Fruit fly (Drosophila melanogaster) whole organism, embryonic: Measurements from ENCODE around the gene Kdsr.

ENCODE experiments used
- CG10209 ChIP-seq: fragments of 200-800 bp; sonication (Bioruptor generic); optimal IDR thresholded peaks from 3 replicates; lab custom pipeline; 2017; ENCODE audit warnings: missing biosample characterization, mild to moderate bottlenecking, missing genetic modification characterization, missing genetic modification reagents
- CG1024 ChIP-seq: fragments of 200-800 bp; sonication (Bioruptor generic); IDR thresholded peaks from 2 replicates; pipeline ENCODE4 v1.3.6; 2022; ENCODE audit warnings: missing biosample characterization, missing genetic modification characterization
- CG10267 ChIP-seq: fragments of 200-800 bp; sonication (Bioruptor generic); optimal IDR thresholded peaks from 2 replicates; lab custom pipeline; 2018; ENCODE audit warnings: missing biosample characterization, mild to moderate bottlenecking, missing genetic modification characterization, moderate library complexity
- CG10274 ChIP-seq: fragments of 200-800 bp; sonication (Bioruptor generic); optimal IDR thresholded peaks from 3 replicates; lab custom pipeline; 2017; ENCODE audit warnings: missing biosample characterization, mild to moderate bottlenecking, missing genetic modification characterization
- CG10462 ChIP-seq: fragments of 200-800 bp; sonication (Bioruptor generic); optimal IDR thresholded peaks from 2 replicates; lab custom pipeline; 2016; ENCODE audit warnings: missing biosample characterization, missing genetic modification characterization
- CG1233 ChIP-seq: fragments of 200-800 bp; sonication (Bioruptor generic); optimal IDR thresholded peaks from 4 replicates; lab custom pipeline; 2018; ENCODE audit warnings: missing biosample characterization, mild to moderate bottlenecking, missing genetic modification characterization
- CG12391 ChIP-seq: fragments of 200-800 bp; sonication (Bioruptor generic); optimal IDR thresholded peaks from 3 replicates; lab custom pipeline; 2018; ENCODE audit warnings: missing biosample characterization, mild to moderate bottlenecking, missing genetic modification characterization, moderate library complexity
- CG12744 ChIP-seq: fragments of 200-800 bp; sonication (Bioruptor generic); optimal IDR thresholded peaks from 2 replicates; lab custom pipeline; 2016; ENCODE audit warnings: missing biosample characterization, missing genetic modification characterization
- CG15479 ChIP-seq: fragments of 200-800 bp; sonication (Bioruptor generic); optimal IDR thresholded peaks from 3 replicates; lab custom pipeline; 2019; ENCODE audit warnings: missing biosample characterization, mild to moderate bottlenecking, missing genetic modification characterization, moderate library complexity
- CG15514 ChIP-seq: fragments of 200-800 bp; sonication (Bioruptor generic); optimal IDR thresholded peaks from 3 replicates; lab custom pipeline; 2017; ENCODE audit warnings: missing biosample characterization, missing genetic modification characterization, mild to moderate bottlenecking, moderate library complexity, missing genetic modification reagents
- CG1603 ChIP-seq: fragments of 200-800 bp; sonication (Bioruptor generic); optimal IDR thresholded peaks from 2 replicates; lab custom pipeline; 2019; ENCODE audit warnings: missing biosample characterization, mild to moderate bottlenecking, missing genetic modification characterization, moderate library complexity
- CG1647 ChIP-seq: fragments of 200-800 bp; sonication (Bioruptor generic); optimal IDR thresholded peaks from 3 replicates; lab custom pipeline; 2016; ENCODE audit warnings: missing biosample characterization, missing genetic modification characterization
- CG18262 ChIP-seq: fragments of 200-800 bp; optimal IDR thresholded peaks from 3 replicates; lab custom pipeline; 2019; ENCODE audit warnings: missing biosample characterization, mild to moderate bottlenecking, missing genetic modification characterization, moderate library complexity
- CG2116 ChIP-seq: fragments of 200-800 bp; sonication (Bioruptor generic); optimal IDR thresholded peaks from 3 replicates; lab custom pipeline; 2018; ENCODE audit warnings: missing biosample characterization, mild to moderate bottlenecking, missing genetic modification characterization
- CG2889 ChIP-seq: fragments of 200-800 bp; sonication (Bioruptor generic); IDR thresholded peaks from 3 replicates; pipeline ENCODE4 v1.3.6; 2022; ENCODE audit warnings: missing biosample characterization, missing genetic modification characterization
- CG30020 ChIP-seq: fragments of 200-800 bp; optimal IDR thresholded peaks from 2 replicates; lab custom pipeline; 2019; ENCODE audit warnings: missing biosample characterization, mild to moderate bottlenecking, missing genetic modification characterization, moderate library complexity
- CG3838 ChIP-seq: fragments of 200-800 bp; sonication (Bioruptor generic); optimal IDR thresholded peaks from 3 replicates; lab custom pipeline; 2016; ENCODE audit warnings: missing biosample characterization, missing genetic modification characterization
- CG3995 ChIP-seq: fragments of 200-800 bp; sonication (Bioruptor generic); optimal IDR thresholded peaks from 3 replicates; lab custom pipeline; 2016; ENCODE audit warnings: missing biosample characterization, missing genetic modification characterization
- CG4730 ChIP-seq: fragments of 200-800 bp; sonication (Bioruptor generic); IDR thresholded peaks from 2 replicates; pipeline ENCODE4 v1.3.6; 2022; ENCODE audit warnings: missing biosample characterization, missing genetic modification characterization
- CG6272 ChIP-seq: fragments of 200-800 bp; sonication (Bioruptor generic); IDR thresholded peaks from 2 replicates; pipeline ENCODE4 v1.3.6; 2022; ENCODE audit warnings: missing biosample characterization, missing genetic modification characterization
- CG6683 ChIP-seq: fragments of 200-800 bp; sonication (Bioruptor generic); optimal IDR thresholded peaks from 2 replicates; lab custom pipeline; 2017; ENCODE audit warnings: missing biosample characterization, mild to moderate bottlenecking, missing genetic modification characterization, missing genetic modification reagents
- CG7271 ChIP-seq: fragments of 200-800 bp; sonication (Bioruptor generic); optimal IDR thresholded peaks from 2 replicates; lab custom pipeline; 2018; ENCODE audit warnings: missing biosample characterization, mild to moderate bottlenecking, missing genetic modification characterization, moderate library complexity
- CG7786 ChIP-seq: fragments of 200-800 bp; sonication (Bioruptor generic); optimal IDR thresholded peaks from 2 replicates; lab custom pipeline; 2016; ENCODE audit warnings: missing biosample characterization, missing genetic modification characterization
- CG8388 ChIP-seq: fragments of 200-800 bp; sonication (Bioruptor generic); optimal IDR thresholded peaks from 2 replicates; lab custom pipeline; 2019; ENCODE audit warnings: missing biosample characterization, mild to moderate bottlenecking, missing genetic modification characterization, moderate library complexity
- CG9876 ChIP-seq: fragments of 200-800 bp; sonication (Bioruptor generic); optimal IDR thresholded peaks from 2 replicates; lab custom pipeline; 2016; ENCODE audit warnings: missing biosample characterization, missing genetic modification characterization
- D ChIP-seq, 2 experiments: fragments of 200-800 bp in 1 of 2; fragments of >200 bp in 1 of 2; sonication (Bioruptor generic) in 1 of 2; optimal IDR thresholded peaks; 2 replicates in 1 of 2; 3 replicates in 1 of 2; lab custom pipeline; 2017; ENCODE audit warnings: mild to moderate bottlenecking in 1 of 2, missing biosample characterization in 1 of 2, missing genetic modification characterization in 1 of 2, missing genetic modification reagents in 1 of 2
- HLH54F ChIP-seq: fragments of 200-800 bp; sonication (Bioruptor generic); optimal IDR thresholded peaks from 3 replicates; lab custom pipeline; 2016; ENCODE audit warnings: missing biosample characterization, missing genetic modification characterization
- Hr3 ChIP-seq: fragments of 200-800 bp; sonication (Bioruptor generic); optimal IDR thresholded peaks from 3 replicates; lab custom pipeline; 2016; ENCODE audit warnings: missing biosample characterization, missing genetic modification characterization
- Lim3 ChIP-seq: fragments of 200-800 bp; sonication (Bioruptor generic); IDR thresholded peaks from 2 replicates; pipeline ENCODE4 v1.3.6; 2022; ENCODE audit warnings: missing biosample characterization, missing genetic modification characterization
- Nf-YB ChIP-seq: fragments of 200-800 bp; sonication (Bioruptor generic); optimal IDR thresholded peaks from 3 replicates; lab custom pipeline; 2019; ENCODE audit warnings: missing biosample characterization, mild to moderate bottlenecking, missing genetic modification characterization, moderate library complexity
- ase ChIP-seq: fragments of 200-800 bp; sonication (Bioruptor generic); IDR thresholded peaks from 3 replicates; pipeline ENCODE4 v1.3.6; 2022; ENCODE audit warnings: missing biosample characterization, missing genetic modification characterization
- ash1 ChIP-seq: fragments of 200-800 bp; sonication (Bioruptor generic); optimal IDR thresholded peaks from 2 replicates; lab custom pipeline; 2018; ENCODE audit warnings: missing biosample characterization, mild to moderate bottlenecking, missing genetic modification characterization
- caup ChIP-seq: fragments of 200-800 bp; sonication (Bioruptor generic); optimal IDR thresholded peaks from 3 replicates; lab custom pipeline; 2017; ENCODE audit warnings: missing biosample characterization, mild to moderate bottlenecking, missing genetic modification characterization, moderate library complexity; ENCODE audit not compliant: severe bottlenecking
- ci ChIP-seq: fragments of 200-800 bp; sonication (Bioruptor generic); IDR thresholded peaks from 3 replicates; pipeline ENCODE4 v1.3.6; 2022; ENCODE audit warnings: missing biosample characterization, missing genetic modification characterization
- dati ChIP-seq: fragments of 200-800 bp; sonication (Bioruptor generic); IDR thresholded peaks from 2 replicates; pipeline ENCODE4 v1.3.6; 2022; ENCODE audit warnings: missing biosample characterization, missing genetic modification characterization
- disco-r ChIP-seq: fragments of 200-800 bp; sonication (Bioruptor generic); optimal IDR thresholded peaks from 2 replicates; lab custom pipeline; 2016; ENCODE audit warnings: missing biosample characterization, missing genetic modification characterization
- dmrt11E ChIP-seq: fragments of 200-800 bp; sonication (Bioruptor generic); optimal IDR thresholded peaks from 3 replicates; lab custom pipeline; 2018; ENCODE audit warnings: missing biosample characterization, mild to moderate bottlenecking, missing genetic modification characterization, moderate library complexity
- ewg ChIP-seq: fragments of 200-800 bp; sonication (Bioruptor generic); optimal IDR thresholded peaks from 3 replicates; lab custom pipeline; 2017; ENCODE audit warnings: mild to moderate bottlenecking, missing biosample characterization, missing genetic modification reagents, missing genetic modification characterization
- gro ChIP-seq: fragments of 200-800 bp; sonication (Bioruptor generic); optimal IDR thresholded peaks from 2 replicates; lab custom pipeline; 2016; ENCODE audit warnings: missing biosample characterization, missing genetic modification characterization
- klu ChIP-seq: fragments of 200-800 bp; sonication (Bioruptor generic); IDR thresholded peaks from 2 replicates; pipeline ENCODE4 v1.3.6; 2022; ENCODE audit warnings: missing biosample characterization, missing genetic modification characterization
- lmd ChIP-seq: fragments of 200-800 bp; sonication (Bioruptor generic); IDR thresholded peaks from 2 replicates; pipeline ENCODE4 v1.3.6; 2022; ENCODE audit warnings: missing biosample characterization, missing genetic modification characterization
- pum ChIP-seq: fragments of 200-800 bp; sonication (Bioruptor generic); optimal IDR thresholded peaks from 2 replicates; lab custom pipeline; 2016; ENCODE audit warnings: missing biosample characterization, missing genetic modification characterization
- pzg ChIP-seq: fragments of 200-800 bp; sonication (Bioruptor generic); optimal IDR thresholded peaks from 3 replicates; lab custom pipeline; 2018; ENCODE audit warnings: missing biosample characterization, mild to moderate bottlenecking, missing genetic modification characterization, moderate library complexity
- ssp ChIP-seq: fragments of 200-800 bp; sonication (Bioruptor generic); IDR thresholded peaks from 2 replicates; pipeline ENCODE4 v1.3.6; 2022; ENCODE audit warnings: missing biosample characterization, missing genetic modification characterization
- tin ChIP-seq: fragments of 200-800 bp; sonication (Bioruptor generic); optimal IDR thresholded peaks from 3 replicates; lab custom pipeline; 2016; ENCODE audit warnings: missing biosample characterization, missing genetic modification characterization
- twi ChIP-seq: fragments of 200-800 bp; optimal IDR thresholded peaks from 2 replicates; lab custom pipeline; 2019; ENCODE audit warnings: missing biosample characterization, mild to moderate bottlenecking, missing genetic modification characterization, moderate library complexity
- usp ChIP-seq: fragments of >200 bp; optimal IDR thresholded peaks from 2 replicates; lab custom pipeline; 2017; ENCODE audit warnings: missing biosample characterization, missing genetic modification characterization
- vfl ChIP-seq: fragments of 200-800 bp; sonication (Bioruptor generic); optimal IDR thresholded peaks from 2 replicates; lab custom pipeline; 2016; ENCODE audit warnings: missing biosample characterization, missing genetic modification characterization
- vnd ChIP-seq: fragments of 200-800 bp; sonication (Bioruptor generic); IDR thresholded peaks from 3 replicates; pipeline ENCODE4 v1.3.6; 2022; ENCODE audit warnings: missing biosample characterization, missing genetic modification characterization; ENCODE audit not compliant: partially characterized antibody
- zfh1 ChIP-seq: fragments of 200-800 bp; sonication (Bioruptor generic); IDR thresholded peaks from 3 replicates; pipeline ENCODE4 v1.3.6; 2022; ENCODE audit warnings: missing biosample characterization, missing genetic modification characterization

Gene Kdsr

DNA sequence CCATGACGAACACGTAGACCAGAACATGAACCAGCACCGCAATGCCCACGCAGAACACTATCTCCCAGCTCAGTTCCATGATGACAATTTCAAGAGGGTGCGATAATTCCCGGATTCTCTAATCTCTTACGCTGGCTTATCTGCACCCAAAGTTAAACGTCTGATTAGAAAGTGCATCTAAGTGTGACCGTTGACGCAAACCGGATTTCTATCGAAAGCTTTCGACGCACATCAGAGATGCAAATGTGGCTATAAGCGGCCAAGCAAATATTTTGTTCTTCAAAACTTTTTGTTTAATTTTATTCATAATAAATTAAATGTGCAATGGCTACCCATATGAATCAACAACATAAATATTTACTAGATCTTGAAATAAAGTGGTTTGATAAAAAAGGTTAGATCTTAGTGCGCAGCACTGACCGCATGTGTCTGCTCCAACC lies at the start of gene Kdsr, which contains the start of gene CG11858 (continued):
- TF ChIP-seq Lim3 (no peak), pzg (GFP tag; lab: Kevin White, UChicago) (peak; percentile 61), disco-r (GFP tag; lab: Kevin White, UChicago) (peak; percentile 31), CG8388 (GFP tag; lab: Kevin White, UChicago) (peak; percentile 55), HLH54F (GFP tag; lab: Kevin White, UChicago) (peak; percentile 43), caup (GFP tag; lab: Kevin White, UChicago) (peak; percentile 58), pum (peak; percentile 45), vfl (GFP tag; lab: Kevin White, UChicago) (peak; percentile 3), ase (GFP tag; lab: Robert Waterston, UW) (peak; percentile 45; the same call in 1 of the 3 replicates), usp (GFP tag; lab: Kevin White, UChicago) (no peak), CG3838 (peak; percentile 42), Nf-YB (GFP tag; lab: Kevin White, UChicago) (peak; percentile 5), CG10462 (GFP tag; lab: Kevin White, UChicago) (peak; percentile 19), CG2116 (GFP tag; lab: Kevin White, UChicago) (peak; percentile 63), lmd (GFP tag; lab: Robert Waterston, UW) (peak; percentile 64), CG15514 (GFP tag; lab: Kevin White, UChicago) (peak; percentile 69), CG1233 (GFP tag; lab: Kevin White, UChicago) (peak; percentile 25), CG10209 (GFP tag; lab: Kevin White, UChicago) (peak; percentile 38), klu (peak; percentile 38; the same call in 1 of the 2 replicates), CG10274 (GFP tag; lab: Kevin White, UChicago) (no peak), CG3995 (GFP tag; lab: Kevin White, UChicago) (peak; percentile 4), CG18262 (tag; lab: Kevin White, UChicago) (peak; percentile 62), dati (GFP tag; lab: Robert Waterston, UW) (no peak), ssp (GFP tag; lab: Robert Waterston, UW) (peak; percentile 72), CG2889 (GFP tag; lab: Robert Waterston, UW) (peak; percentile 72), D (optimal IDR thresholded peaks at IDR 0.05; lab: Kevin White, UChicago) (no peak), D (GFP tag; optimal IDR thresholded peaks at IDR 0.05; lab: Kevin White, UChicago) (no peak), Hr3 (GFP tag; lab: Kevin White, UChicago) (peak; percentile 63), dmrt11E (tag; lab: Kevin White, UChicago) (peak; percentile 52), zfh1 (GFP tag; lab: Robert Waterston, UW) (peak; percentile 77), CG12391 (tag; lab: Kevin White, UChicago) (peak; percentile 79), CG7271 (no peak), ci (GFP tag; lab: Robert Waterston, UW) (peak; percentile 47), CG1024 (GFP tag; lab: Robert Waterston, UW) (no peak), CG30020 (tag; lab: Kevin White, UChicago) (peak; percentile 46), CG15479 (GFP tag; lab: Kevin White, UChicago) (no peak), CG10267 (tag; lab: Kevin White, UChicago) (peak; percentile 63), CG7786 (GFP tag; lab: Kevin White, UChicago) (peak; percentile 52), ewg (GFP tag; lab: Kevin White, UChicago) (no peak), gro (GFP tag; lab: Kevin White, UChicago) (peak; percentile 58), CG6272 (GFP tag; lab: Robert Waterston, UW) (peak; percentile 32; the same call in 1 of the 2 replicates), CG4730 (peak; percentile 37; the same call in 1 of the 2 replicates), CG12744 (GFP tag; lab: Kevin White, UChicago) (peak; percentile 40), CG6683 (GFP tag; lab: Kevin White, UChicago) (peak; percentile 32), CG1647 (GFP tag; lab: Kevin White, UChicago) (peak; percentile 19), CG1603 (peak; percentile 57), vnd (GFP tag; lab: Robert Waterston, UW) (0 out of 3 replicates have a peak, but pooled peaks have one; percentile 23), CG9876 (GFP tag; lab: Kevin White, UChicago) (no peak), ash1 (GFP tag; lab: Kevin White, UChicago) (no peak), tin (GFP tag; lab: Kevin White, UChicago) (peak; percentile 34), twi (tag; lab: Kevin White, UChicago) (peak; percentile 30)
